Worm (Caenorhabditis elegans) whole organism, L4 larva: ENCODE measurements around the gene C17F4.12.
"Not testable (repeated sequence)": the region's sequence is repeated elsewhere in the genome, so short reads cannot be mapped to it uniquely, and the experiment has no call there.

Experiments
- R02D3.7 ChIP-seq: fragments of 150-350 bp; sonication (generic microtip); optimal IDR thresholded peaks from 3 replicates; lab custom pipeline; 2014; ENCODE audit warnings: missing biosample characterization, missing genetic modification characterization
- T26A8.4 ChIP-seq: fragments of 200-800 bp; sonication (Bioruptor generic); IDR thresholded peaks from 2 replicates; pipeline ENCODE4 v1.3.6; 2022; ENCODE audit warnings: missing genetic modification characterization, missing compliant biosample characterization
- Y75B8A.6 ChIP-seq: fragments of 200-800 bp; sonication (Bioruptor generic); IDR thresholded peaks from 2 replicates; pipeline ENCODE4 v1.3.6; 2022; ENCODE audit warnings: missing genetic modification reagents, missing genetic modification characterization, missing compliant biosample characterization
- ZK546.5 ChIP-seq, 2 experiments: sonication (generic microtip); optimal IDR thresholded peaks; 2 replicates each; lab custom pipeline; 2017; ENCODE audit warnings: missing biosample characterization in 2 of 2, missing genetic modification characterization in 2 of 2
- aha-1 ChIP-seq: fragments of 150-350 bp; peaks from one replicate; lab custom pipeline; 2014; ENCODE audit warnings: missing biosample characterization, missing genetic modification characterization
- ama-1 ChIP-seq: fragments of 150-350 bp; optimal IDR thresholded peaks from 2 replicates; lab custom pipeline; 2014; ENCODE audit warnings: inconsistent platforms, mixed read lengths
- ceh-20 ChIP-seq: fragments of 200-800 bp; sonication (Bioruptor generic); IDR thresholded peaks from 2 replicates; pipeline ENCODE4 v1.3.6; 2022; ENCODE audit warnings: missing genetic modification reagents, missing genetic modification characterization, missing compliant biosample characterization
- ceh-28 ChIP-seq: fragments of 150-350 bp; optimal IDR thresholded peaks from 2 replicates; lab custom pipeline; 2014; ENCODE audit warnings: missing biosample characterization, missing genetic modification reagents, missing genetic modification characterization
- ceh-32 ChIP-seq: sonication (generic microtip); optimal IDR thresholded peaks from 2 replicates; lab custom pipeline; 2016; ENCODE audit warnings: mild to moderate bottlenecking, missing genetic modification characterization, missing compliant biosample characterization; ENCODE audit not compliant: poor library complexity
- ceh-82 ChIP-seq: sonication (generic microtip); optimal IDR thresholded peaks from 2 replicates; lab custom pipeline; 2017; ENCODE audit warnings: missing biosample characterization, missing genetic modification characterization
- daf-16 ChIP-seq, 3 experiments: sonication (generic microtip); optimal IDR thresholded peaks; 2 replicates each; lab custom pipeline; 2016 to 2017; ENCODE audit warnings: missing genetic modification characterization in 3 of 3, missing genetic modification reagents in 3 of 3, mild to moderate bottlenecking in 2 of 3, missing compliant biosample characterization in 2 of 3, missing biosample characterization in 1 of 3, moderate library complexity in 1 of 3
- dpl-1 ChIP-seq: fragments of 150-350 bp; optimal IDR thresholded peaks from 2 replicates; lab custom pipeline; 2014; ENCODE audit warnings: missing biosample characterization, missing genetic modification reagents, missing genetic modification characterization
- fkh-10 ChIP-seq: fragments of 150-350 bp; optimal IDR thresholded peaks from 2 replicates; lab custom pipeline; 2014; ENCODE audit warnings: missing biosample characterization, missing genetic modification reagents, missing genetic modification characterization
- hif-1 ChIP-seq, 2 experiments: sonication (generic microtip); optimal IDR thresholded peaks; 2 replicates each; lab custom pipeline; 2016 to 2017; ENCODE audit warnings: missing compliant biosample characterization in 2 of 2, missing genetic modification characterization in 2 of 2, missing genetic modification reagents in 2 of 2, missing genotype in 2 of 2, mild to moderate bottlenecking in 1 of 2
- hlh-30 ChIP-seq: sonication (generic microtip); optimal IDR thresholded peaks from 2 replicates; lab custom pipeline; 2017; ENCODE audit warnings: antibody characterized with exemption, mild to moderate bottlenecking, missing genetic modification characterization, missing compliant biosample characterization; ENCODE audit not compliant: insufficient read depth
- hmg-1.1 ChIP-seq: fragments of 200-800 bp; sonication (Bioruptor generic); IDR thresholded peaks from 2 replicates; pipeline ENCODE4 v1.3.6; 2022; ENCODE audit warnings: missing genetic modification reagents, missing genetic modification characterization, missing compliant biosample characterization
- jun-1 ChIP-seq: fragments of 150-350 bp; optimal IDR thresholded peaks from 2 replicates; lab custom pipeline; 2014; ENCODE audit warnings: missing biosample characterization, missing genetic modification reagents, missing genetic modification characterization
- lim-7 ChIP-seq: fragments of 200-800 bp; sonication (Bioruptor generic); IDR thresholded peaks from 2 replicates; pipeline ENCODE4 v1.3.6; 2022; ENCODE audit warnings: missing genetic modification characterization, missing compliant biosample characterization
- lin-38 ChIP-seq: fragments of 200-800 bp; sonication (Bioruptor generic); IDR thresholded peaks from 2 replicates; pipeline ENCODE4 v1.3.6; 2022; ENCODE audit warnings: missing genetic modification reagents, missing genetic modification characterization, missing compliant biosample characterization
- lin-39 ChIP-seq: fragments of 150-350 bp; optimal IDR thresholded peaks from 2 replicates; lab custom pipeline; 2014; ENCODE audit warnings: missing biosample characterization, missing genetic modification reagents, missing genetic modification characterization
- lir-3 ChIP-seq: sonication (generic microtip); optimal IDR thresholded peaks from 2 replicates; lab custom pipeline; 2016; ENCODE audit warnings: mild to moderate bottlenecking, missing genetic modification characterization, missing compliant biosample characterization
- nhr-10 ChIP-seq: fragments of 150-350 bp; optimal IDR thresholded peaks from 2 replicates; lab custom pipeline; 2014; ENCODE audit warnings: missing biosample characterization, missing genetic modification characterization
- nhr-102 ChIP-seq: sonication (generic microtip); optimal IDR thresholded peaks from 2 replicates; lab custom pipeline; 2016; ENCODE audit warnings: mild to moderate bottlenecking, missing genetic modification characterization, moderate library complexity, missing compliant biosample characterization
- nhr-41 ChIP-seq: fragments of 200-800 bp; sonication (Bioruptor generic); IDR thresholded peaks from 2 replicates; pipeline ENCODE4 v1.3.6; 2022; ENCODE audit warnings: missing genetic modification reagents, missing genetic modification characterization, missing compliant biosample characterization
- pqm-1 ChIP-seq: sonication (generic microtip); optimal IDR thresholded peaks from 2 replicates; lab custom pipeline; 2017; ENCODE audit warnings: missing biosample characterization, missing genetic modification characterization
- set-16 ChIP-seq: fragments of 200-800 bp; sonication (Bioruptor generic); IDR thresholded peaks from 2 replicates; pipeline ENCODE4 v1.3.6; 2022; ENCODE audit warnings: missing genetic modification reagents, missing genetic modification characterization, missing compliant biosample characterization
- skn-1 ChIP-seq: fragments of 150-350 bp; optimal IDR thresholded peaks from 2 replicates; lab custom pipeline; 2014; ENCODE audit warnings: missing biosample characterization, missing genetic modification characterization
- spr-3 ChIP-seq: fragments of 200-800 bp; sonication (Bioruptor generic); optimal IDR thresholded peaks from 2 replicates; lab custom pipeline; 2018; ENCODE audit warnings: mild to moderate bottlenecking, missing genetic modification characterization, missing compliant biosample characterization
- zip-2 ChIP-seq: fragments of 150-350 bp; optimal IDR thresholded peaks from 2 replicates; lab custom pipeline; 2014; ENCODE audit warnings: missing biosample characterization, missing genetic modification characterization
- ztf-11 ChIP-seq: fragments of 150-350 bp; optimal IDR thresholded peaks from 2 replicates; lab custom pipeline; 2014; ENCODE audit warnings: missing biosample characterization, missing genetic modification characterization

The C17F4.12 gene

DNA sequence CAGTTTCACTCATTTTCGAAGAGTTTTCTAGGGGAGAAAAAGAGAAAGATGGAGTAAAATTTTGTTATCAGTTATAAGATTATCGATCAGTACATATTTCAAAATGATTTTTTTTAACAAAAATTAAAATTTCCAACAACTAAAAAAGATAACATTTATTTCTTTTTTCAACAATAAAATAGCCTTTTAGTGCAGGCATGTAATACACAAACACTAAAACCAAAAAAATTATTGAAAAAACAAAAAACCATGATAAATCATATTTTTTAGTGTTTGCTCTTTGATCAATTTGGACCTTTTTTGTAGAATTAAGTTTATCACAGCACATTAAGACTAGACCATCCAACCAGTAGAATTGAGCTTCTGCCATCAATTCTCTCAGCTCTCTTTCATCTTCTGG is 19.3 kb downstream of the C17F4.12 start, which contains the start of gene ZC239.15:
ZC239.15 (minus strand) TSS at position 101 of the 400 bp plus-strand sequence.
- peak; percentile 16 for TF ChIP-seq aha-1
- TF ChIP-seq daf-16 (GFP tag; optimal IDR thresholded peaks at IDR 0.05; lab: Kevin White, UChicago), result no peak
- TF ChIP-seq daf-16 (tag; optimal IDR thresholded peaks at IDR 0.05; lab: Kevin White, UChicago), result peak; percentile 2
- TF ChIP-seq lir-3 (tag; lab: Kevin White, UChicago), result no peak
- TF ChIP-seq ceh-32 (tag; lab: Kevin White, UChicago), result no peak

DNA sequence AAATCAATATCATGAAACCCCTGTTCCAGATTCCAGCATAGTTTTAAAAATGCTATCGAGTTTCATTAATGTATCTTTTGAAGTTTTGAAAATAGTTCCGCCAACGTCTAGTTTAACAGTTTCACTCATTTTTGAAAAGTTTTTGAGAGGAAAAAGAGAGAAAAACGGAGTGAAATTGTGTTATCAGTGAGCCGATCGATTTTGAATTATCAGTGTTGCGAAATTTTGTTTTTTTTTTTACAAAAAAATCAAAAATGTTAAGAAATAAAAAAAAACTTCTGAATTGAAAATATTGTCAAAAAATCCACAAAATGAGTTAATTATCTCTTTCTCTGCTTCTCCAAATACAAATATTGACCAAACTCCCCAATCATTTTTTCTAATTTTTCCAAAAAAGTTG is 21.3 kb downstream of the C17F4.12 start, which contains the start of gene ZC239.13:
ZC239.13 (minus strand) TSS at position 154 of the 400 bp plus-strand sequence.
- TF ChIP-seq ztf-11 (tag; lab: Kevin White, UChicago) (no peak), ZK546.5 (tag; optimal IDR thresholded peaks at IDR 0.05; lab: Kevin White, UChicago) (no peak), pqm-1 (peak; percentile 26), Y75B8A.6 (no peak)

DNA sequence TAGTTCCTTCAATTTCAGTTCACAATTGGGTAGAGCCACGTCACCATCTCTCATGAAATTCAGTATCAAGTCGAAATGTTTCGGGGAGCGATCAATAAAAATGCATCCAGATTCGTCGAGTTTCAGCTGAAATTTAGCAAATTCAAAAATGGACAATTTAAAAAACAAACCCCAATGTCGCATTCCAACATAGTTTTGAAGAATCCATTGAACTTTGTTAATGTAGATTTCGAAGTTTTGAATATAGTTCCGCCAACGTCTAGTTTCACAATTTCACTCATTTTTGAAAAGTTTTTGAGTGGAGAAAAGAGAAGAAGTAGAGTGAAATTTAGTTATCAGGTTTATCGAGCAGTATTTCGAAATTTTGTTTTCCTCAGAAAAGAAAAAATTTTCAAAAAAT is 22.2 kb downstream of the C17F4.12 start, which contains the start of gene ZC239.14:
ZC239.14 (minus strand) TSS at position 305 of the 400 bp plus-strand sequence.
- peak; percentile 91 for TF ChIP-seq aha-1
- no peak for TF ChIP-seq ama-1

DNA sequence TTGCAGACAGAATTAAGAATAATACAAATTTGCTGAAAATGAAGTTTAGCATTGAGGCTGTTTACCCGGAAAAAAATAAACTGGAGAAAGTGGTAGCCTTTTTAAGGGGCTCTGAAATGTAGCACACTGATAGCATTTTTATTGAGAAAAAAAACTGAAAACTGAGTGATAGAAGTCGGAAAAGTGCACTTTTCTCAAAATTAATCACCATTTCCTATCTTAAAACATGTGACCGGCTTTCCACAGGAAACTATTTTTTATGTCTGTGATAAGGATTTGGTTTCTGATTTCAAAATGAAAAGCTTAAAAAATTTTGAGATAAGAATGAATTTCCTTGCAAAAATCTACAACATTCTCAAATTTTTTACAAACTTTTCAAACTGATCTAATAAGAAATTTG is 23.2 kb downstream of the C17F4.12 start, which contains the start of gene ZC239.22:
ZC239.22 (minus strand) TSS at position 101 of the 400 bp plus-strand sequence.
- TF ChIP-seq hlh-30 (tag; lab: Kevin White, UChicago), result no peak
- peak; percentile 21 for TF ChIP-seq aha-1

DNA sequence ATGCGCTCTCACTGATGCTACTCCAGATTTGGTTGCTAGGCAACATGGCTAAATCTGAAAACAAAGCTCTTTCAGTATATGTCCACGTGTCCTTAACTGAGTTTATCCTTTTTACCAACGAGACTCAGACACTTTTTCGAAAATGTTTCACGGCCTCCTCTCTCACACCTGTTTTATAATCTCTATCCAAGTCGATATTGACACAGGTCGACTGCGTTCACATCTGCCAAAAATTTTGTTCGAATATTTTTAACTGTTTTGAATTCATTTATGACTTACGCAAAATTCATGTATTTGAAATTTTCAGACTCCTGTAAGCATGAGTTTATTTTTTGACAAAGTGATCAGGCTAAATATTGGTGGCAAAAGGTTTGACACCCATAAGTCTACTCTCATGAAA is 28.2 kb downstream of the C17F4.12 start, which contains the start of gene ZC239.3:
ZC239.3 (plus strand) TSS at position 301 of the 400 bp plus-strand sequence.
- TF ChIP-seq T26A8.4; hlh-30 (tag; lab: Kevin White, UChicago); lin-39 (tag; lab: Kevin White, UChicago): not testable (repeated sequence)

DNA sequence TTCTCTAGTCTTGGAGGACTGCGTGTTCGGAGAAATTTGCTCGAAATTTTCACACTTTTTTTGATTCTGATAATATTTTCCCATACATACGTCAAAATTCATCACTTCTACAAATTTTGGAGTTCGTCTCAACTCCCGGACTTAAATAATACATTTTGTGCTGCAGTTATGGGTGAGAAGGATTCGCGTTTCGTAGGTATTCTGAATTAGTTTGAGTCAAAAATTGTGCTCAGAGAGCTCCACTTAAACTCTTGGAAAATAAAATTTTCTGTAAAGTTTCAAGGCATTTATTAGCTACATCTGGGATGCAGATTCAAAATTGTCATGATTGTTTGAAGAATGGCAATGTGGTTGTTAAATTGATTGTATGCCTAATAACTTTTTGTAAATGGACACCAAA is 30.1 kb downstream of the C17F4.12 start, which contains the start of gene ZC239.4:
ZC239.4 (plus strand) TSS at position 301 of the 400 bp plus-strand sequence.
- TF ChIP-seq spr-3 (no peak), hif-1 (tag; optimal IDR thresholded peaks at IDR 0.05; lab: Kevin White, UChicago) (no peak), zip-2 (no peak), nhr-10 (tag; lab: Kevin White, UChicago) (no peak), lim-7 (GFP tag; lab: Robert Waterston, UW) (no peak), dpl-1 (GFP tag; lab: Kevin White, UChicago) (no peak), jun-1 (tag; lab: Kevin White, UChicago) (no peak), lin-38 (GFP tag; lab: Robert Waterston, UW) (no peak), nhr-41 (GFP tag; lab: Robert Waterston, UW) (no peak), ceh-82 (no peak), ceh-28 (tag; lab: Kevin White, UChicago) (no peak), set-16 (GFP tag; lab: Robert Waterston, UW) (no peak), skn-1 (tag; lab: Kevin White, UChicago) (no peak), R02D3.7 (tag; lab: Kevin White, UChicago) (no peak), nhr-102 (tag; lab: Kevin White, UChicago) (no peak), hmg-1.1 (no peak), Y75B8A.6 (no peak), fkh-10 (no peak), ceh-20 (no peak)
